Fruit fly (Drosophila melanogaster): Measurements from ENCODE around the gene hzg.

dm6 chr3L:16037690-16038332 is 33.3 kb upstream of the hzg start:
- no peak for TF ChIP-seq CG6854 (GFP tag; optimal IDR thresholded peaks at IDR 0.05)
- no peak for TF ChIP-seq CG7368 (GFP tag; optimal IDR thresholded peaks at IDR 0.05)

All from whole organism, prepupa.